Worm (Caenorhabditis elegans) whole organism, L4 larva: ENCODE measurements around the gene dars-1.

Experiments
- F10B5.3 ChIP-seq: sonication (generic microtip); optimal IDR thresholded peaks from 2 replicates; lab custom pipeline; 2016; ENCODE audit warnings: mild to moderate bottlenecking, missing genetic modification characterization, missing compliant biosample characterization
- F26F4.8 ChIP-seq: fragments of 200-800 bp; sonication (Bioruptor generic); conservative IDR thresholded peaks from 2 replicates; pipeline ENCODE4 v1.3.6; 2022; ENCODE audit warnings: missing genetic modification characterization, missing compliant biosample characterization
- F49E8.2 ChIP-seq: sonication (generic microtip); optimal IDR thresholded peaks from 2 replicates; lab custom pipeline; 2016; ENCODE audit warnings: missing compliant biosample characterization, mild to moderate bottlenecking, missing genetic modification characterization, borderline replicate concordance
- Y5F2A.4 ChIP-seq: fragments of 200-800 bp; sonication (Bioruptor generic); optimal IDR thresholded peaks from 2 replicates; lab custom pipeline; 2018; ENCODE audit warnings: mild to moderate bottlenecking, missing genetic modification characterization, missing compliant biosample characterization
- Y75B8A.6 ChIP-seq: fragments of 200-800 bp; sonication (Bioruptor generic); IDR thresholded peaks from 2 replicates; pipeline ENCODE4 v1.3.6; 2022; ENCODE audit warnings: missing genetic modification reagents, missing genetic modification characterization, missing compliant biosample characterization
- ZK337.2 ChIP-seq: fragments of 200-800 bp; sonication (Bioruptor generic); IDR thresholded peaks from 2 replicates; pipeline ENCODE4 v1.3.6; 2022; ENCODE audit warnings: missing genetic modification reagents, missing genetic modification characterization, missing compliant biosample characterization
- aly-2 ChIP-seq: sonication (generic microtip); optimal IDR thresholded peaks from 2 replicates; lab custom pipeline; 2018; ENCODE audit warnings: missing biosample characterization, missing genetic modification characterization
- attf-4 ChIP-seq: sonication (generic microtip); optimal IDR thresholded peaks from 3 replicates; lab custom pipeline; 2017; ENCODE audit warnings: missing biosample characterization, missing genetic modification characterization
- ceh-44 ChIP-seq: fragments of 200-800 bp; sonication (Bioruptor generic); IDR thresholded peaks from 2 replicates; pipeline ENCODE4 v1.3.6; 2022; ENCODE audit warnings: missing genetic modification reagents, missing genetic modification characterization, missing compliant biosample characterization
- cey-2 ChIP-seq: sonication (generic microtip); optimal IDR thresholded peaks from 3 replicates; lab custom pipeline; 2017; ENCODE audit warnings: missing genetic modification characterization, mild to moderate bottlenecking, missing compliant biosample characterization, antibody characterized with exemption, borderline replicate concordance; ENCODE audit not compliant: insufficient read depth
- daf-16 ChIP-seq, 3 experiments: sonication (generic microtip); optimal IDR thresholded peaks; 2 replicates each; lab custom pipeline; 2016 to 2017; ENCODE audit warnings: missing genetic modification characterization in 3 of 3, missing genetic modification reagents in 3 of 3, mild to moderate bottlenecking in 2 of 3, missing compliant biosample characterization in 2 of 3, missing biosample characterization in 1 of 3, moderate library complexity in 1 of 3
- dmd-8 ChIP-seq: fragments of 200-800 bp; sonication (Bioruptor generic); IDR thresholded peaks from 2 replicates; pipeline ENCODE4 v1.3.6; 2022; ENCODE audit warnings: missing genetic modification characterization, missing compliant biosample characterization
- dmd-9 ChIP-seq: fragments of 200-800 bp; sonication (Bioruptor generic); IDR thresholded peaks from 2 replicates; pipeline ENCODE4 v1.3.6; 2022; ENCODE audit warnings: missing genetic modification reagents, missing genetic modification characterization, missing compliant biosample characterization
- dpl-1 ChIP-seq: fragments of 150-350 bp; optimal IDR thresholded peaks from 2 replicates; lab custom pipeline; 2014; ENCODE audit warnings: missing biosample characterization, missing genetic modification reagents, missing genetic modification characterization
- egl-27 ChIP-seq: sonication (generic microtip); optimal IDR thresholded peaks from 3 replicates; lab custom pipeline; 2017; ENCODE audit warnings: missing biosample characterization, missing genetic modification reagents, missing genetic modification characterization
- hif-1 ChIP-seq, 2 experiments: sonication (generic microtip); optimal IDR thresholded peaks; 2 replicates each; lab custom pipeline; 2016 to 2017; ENCODE audit warnings: missing compliant biosample characterization in 2 of 2, missing genetic modification characterization in 2 of 2, missing genetic modification reagents in 2 of 2, missing genotype in 2 of 2, mild to moderate bottlenecking in 1 of 2
- hlh-11 ChIP-seq: fragments of 200-800 bp; sonication (Bioruptor generic); optimal IDR thresholded peaks from 2 replicates; lab custom pipeline; 2018; ENCODE audit warnings: mild to moderate bottlenecking, missing genetic modification characterization, missing compliant biosample characterization
- lin-13 ChIP-seq: fragments of 150-350 bp; optimal IDR thresholded peaks from 2 replicates; lab custom pipeline; 2014; ENCODE audit warnings: missing biosample characterization, missing genetic modification reagents, missing genetic modification characterization
- lin-15B ChIP-seq: fragments of 150-350 bp; sonication (generic microtip); optimal IDR thresholded peaks from 3 replicates; lab custom pipeline; 2014; ENCODE audit warnings: missing biosample characterization, missing genetic modification characterization
- lin-29 ChIP-seq: fragments of 200-800 bp; sonication (Bioruptor generic); IDR thresholded peaks from 2 replicates; pipeline ENCODE4 v1.3.6; 2022; ENCODE audit warnings: missing genetic modification reagents, missing genetic modification characterization, missing compliant biosample characterization
- lin-38 ChIP-seq: fragments of 200-800 bp; sonication (Bioruptor generic); IDR thresholded peaks from 2 replicates; pipeline ENCODE4 v1.3.6; 2022; ENCODE audit warnings: missing genetic modification reagents, missing genetic modification characterization, missing compliant biosample characterization
- lir-3 ChIP-seq: sonication (generic microtip); optimal IDR thresholded peaks from 2 replicates; lab custom pipeline; 2016; ENCODE audit warnings: mild to moderate bottlenecking, missing genetic modification characterization, missing compliant biosample characterization
- lsy-2 ChIP-seq, 2 experiments: fragments of 150-350 bp in 1 of 2; sonication (generic microtip) in 1 of 2; optimal IDR thresholded peaks; 2 replicates each; lab custom pipeline; 2014 to 2017; ENCODE audit warnings: missing biosample characterization in 2 of 2, missing genetic modification characterization in 2 of 2
- madf-9 ChIP-seq: fragments of 200-800 bp; sonication (Bioruptor generic); conservative IDR thresholded peaks from 2 replicates; pipeline ENCODE4 v1.3.6; 2022; ENCODE audit warnings: missing genetic modification reagents, missing genetic modification characterization, missing compliant biosample characterization
- mdt-29 ChIP-seq: fragments of 200-800 bp; sonication (Bioruptor generic); IDR thresholded peaks from 2 replicates; pipeline ENCODE4 v1.3.6; 2022; ENCODE audit warnings: missing genetic modification reagents, missing genetic modification characterization, missing compliant biosample characterization
- mes-2 ChIP-seq: sonication (generic microtip); optimal IDR thresholded peaks from 2 replicates; lab custom pipeline; 2016; ENCODE audit warnings: missing genotype, mild to moderate bottlenecking, missing genetic modification characterization, missing compliant biosample characterization; ENCODE audit not compliant: poor library complexity, severe bottlenecking
- mxl-3 ChIP-seq: fragments of 200-800 bp; sonication (Bioruptor generic); optimal IDR thresholded peaks from 2 replicates; lab custom pipeline; 2018; ENCODE audit warnings: mild to moderate bottlenecking, missing genetic modification characterization, missing compliant biosample characterization
- nhr-10 ChIP-seq: fragments of 150-350 bp; optimal IDR thresholded peaks from 2 replicates; lab custom pipeline; 2014; ENCODE audit warnings: missing biosample characterization, missing genetic modification characterization
- nhr-11 ChIP-seq: fragments of 150-350 bp; optimal IDR thresholded peaks from 2 replicates; lab custom pipeline; 2014; ENCODE audit warnings: missing biosample characterization, missing genetic modification characterization
- nhr-25 ChIP-seq: sonication (generic microtip); optimal IDR thresholded peaks from 2 replicates; lab custom pipeline; 2017; ENCODE audit warnings: missing genetic modification characterization, mild to moderate bottlenecking, missing compliant biosample characterization, antibody characterized with exemption, moderate library complexity, borderline replicate concordance; ENCODE audit not compliant: insufficient read depth
- nhr-48 ChIP-seq: sonication (generic microtip); optimal IDR thresholded peaks from 2 replicates; lab custom pipeline; 2016; ENCODE audit warnings: mild to moderate bottlenecking, missing genetic modification characterization, missing compliant biosample characterization
- pha-4 ChIP-seq, 2 experiments: fragments of 150-350 bp in 1 of 2; fragments of 200-800 bp in 1 of 2; sonication (Bioruptor generic) in 1 of 2; IDR thresholded peaks in 1 of 2; optimal IDR thresholded peaks in 1 of 2; 2 replicates each; pipeline versions ENCODE4 v1.3.6 to Lab custom; 2014 to 2022; ENCODE audit warnings: missing genetic modification characterization in 2 of 2, missing genetic modification reagents in 2 of 2, missing biosample characterization in 1 of 2, missing compliant biosample characterization in 1 of 2
- php-3 ChIP-seq: fragments of 200-800 bp; sonication (Bioruptor generic); IDR thresholded peaks from 2 replicates; pipeline ENCODE4 v1.3.6; 2022; ENCODE audit warnings: missing genetic modification reagents, missing genetic modification characterization, missing compliant biosample characterization
- rbr-2 ChIP-seq: sonication (generic microtip); optimal IDR thresholded peaks from 2 replicates; lab custom pipeline; 2016; ENCODE audit warnings: missing genotype, missing genetic modification characterization, missing compliant biosample characterization
- saeg-2 ChIP-seq: fragments of 200-800 bp; sonication (Bioruptor generic); IDR thresholded peaks from 2 replicates; pipeline ENCODE4 v1.3.6; 2022; ENCODE audit warnings: missing genetic modification reagents, missing genetic modification characterization, missing compliant biosample characterization
- sdz-12 ChIP-seq: fragments of 200-800 bp; sonication (Bioruptor generic); optimal IDR thresholded peaks from 2 replicates; lab custom pipeline; 2018; ENCODE audit warnings: mild to moderate bottlenecking, missing genetic modification characterization, missing compliant biosample characterization
- set-16 ChIP-seq: fragments of 200-800 bp; sonication (Bioruptor generic); IDR thresholded peaks from 2 replicates; pipeline ENCODE4 v1.3.6; 2022; ENCODE audit warnings: missing genetic modification reagents, missing genetic modification characterization, missing compliant biosample characterization
- skn-1 ChIP-seq: fragments of 150-350 bp; optimal IDR thresholded peaks from 2 replicates; lab custom pipeline; 2014; ENCODE audit warnings: missing biosample characterization, missing genetic modification characterization
- spr-3 ChIP-seq: fragments of 200-800 bp; sonication (Bioruptor generic); optimal IDR thresholded peaks from 2 replicates; lab custom pipeline; 2018; ENCODE audit warnings: mild to moderate bottlenecking, missing genetic modification characterization, missing compliant biosample characterization
- tag-97 ChIP-seq: fragments of 200-800 bp; sonication (Bioruptor generic); IDR thresholded peaks from 2 replicates; pipeline ENCODE4 v1.3.6; 2022; ENCODE audit warnings: missing genetic modification characterization, missing compliant biosample characterization
- unc-39 ChIP-seq: sonication (generic microtip); optimal IDR thresholded peaks from 2 replicates; lab custom pipeline; 2017; ENCODE audit warnings: missing biosample characterization, missing genetic modification characterization
- ztf-11 ChIP-seq: fragments of 150-350 bp; optimal IDR thresholded peaks from 2 replicates; lab custom pipeline; 2014; ENCODE audit warnings: missing biosample characterization, missing genetic modification characterization

Gene dars-1

DNA sequence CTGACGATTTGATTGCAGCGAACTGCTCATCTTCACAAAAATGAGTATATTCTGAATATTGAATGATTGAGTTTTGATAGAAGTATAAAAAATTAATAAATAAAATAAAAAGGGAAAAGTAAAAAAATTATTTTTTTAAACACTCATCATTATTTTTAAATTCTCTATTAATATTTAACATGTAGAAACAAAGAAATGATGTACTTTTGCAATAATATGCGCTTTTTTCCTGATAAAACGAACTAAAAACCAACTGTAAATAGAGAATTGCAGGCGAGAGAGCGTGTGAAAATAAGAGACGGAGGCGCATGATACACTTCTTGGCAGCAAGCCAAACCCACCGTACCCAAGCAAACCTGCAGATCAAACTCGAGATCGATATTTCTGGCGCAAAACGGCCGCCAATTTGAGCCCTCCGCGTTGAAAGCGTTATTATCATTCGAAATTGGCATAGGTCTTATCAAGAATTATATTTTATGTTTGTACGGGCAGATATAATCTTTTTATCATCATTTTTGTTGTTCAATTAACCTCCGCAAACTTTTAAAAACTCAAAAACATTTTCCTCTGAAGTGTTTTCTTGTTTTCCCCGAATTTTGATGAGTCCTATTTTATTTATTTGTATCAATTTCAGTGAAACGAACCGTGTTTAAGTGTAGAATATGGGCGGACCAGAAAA, 34.9 kb downstream of the dars-1 start, which contains the start of the genes rheb-1 and spk-1 (continued):
- TF ChIP-seq nhr-10 (tag; lab: Kevin White, UChicago) (peak; percentile 45), pha-4 (GFP tag; IDR thresholded peaks at IDR 0.05; lab: Robert Waterston, UW) (peak; percentile 82), pha-4 (tag; optimal IDR thresholded peaks at IDR 0.05; lab: Kevin White, UChicago) (peak; percentile 89), lir-3 (tag; lab: Kevin White, UChicago) (no peak), rbr-2 (tag; lab: Kevin White, UChicago) (peak; percentile 89), nhr-25 (tag; lab: Kevin White, UChicago) (peak; percentile 67), Y5F2A.4 (GFP tag; lab: Kevin White, UChicago) (no peak), lin-13 (GFP tag; lab: Kevin White, UChicago) (peak; percentile 85), set-16 (GFP tag; lab: Robert Waterston, UW) (peak; percentile 61), mxl-3 (GFP tag; lab: Kevin White, UChicago) (peak; percentile 70), F26F4.8 (GFP tag; lab: Robert Waterston, UW) (no peak), attf-4 (no peak), F10B5.3 (peak; percentile 37), Y75B8A.6 (peak; percentile 29; the same call in 1 of the 2 replicates), cey-2 (no peak), sdz-12 (GFP tag; lab: Kevin White, UChicago) (no peak), dmd-9 (GFP tag; lab: Robert Waterston, UW) (no peak), lin-29 (GFP tag; lab: Robert Waterston, UW) (peak; percentile 57; the same call in 1 of the 2 replicates)

DNA sequence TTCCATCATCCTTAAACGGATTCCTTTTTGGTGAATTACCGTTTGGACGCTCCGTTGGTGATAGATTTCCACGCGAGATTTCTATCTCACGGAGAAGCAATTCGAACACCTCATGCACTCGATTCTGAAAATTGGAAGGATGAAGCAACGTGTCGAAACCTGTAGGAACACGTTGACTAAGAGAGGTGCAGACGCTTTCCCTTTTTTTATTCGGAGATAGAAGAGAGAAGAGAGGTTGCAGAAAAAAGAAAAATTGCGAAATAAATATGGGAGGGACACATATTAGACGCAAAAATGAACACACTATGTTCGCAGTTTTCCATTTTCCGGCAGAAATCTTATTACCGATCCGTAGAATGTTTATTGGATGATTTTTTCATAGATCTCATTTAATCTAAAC, 36.3 kb downstream of the dars-1 start:
- TF ChIP-seq ceh-44 (no peak), lsy-2 (tag; optimal IDR thresholded peaks at IDR 0.05; lab: Kevin White, UChicago) (peak in 1 of 2 experiments; percentile 12), lin-29 (GFP tag; lab: Robert Waterston, UW) (no peak), saeg-2 (GFP tag; lab: Robert Waterston, UW) (no peak), lin-15B (tag; lab: Kevin White, UChicago) (no peak), nhr-48 (tag; lab: Kevin White, UChicago) (peak; percentile 52), F26F4.8 (GFP tag; lab: Robert Waterston, UW) (no peak), lin-38 (GFP tag; lab: Robert Waterston, UW) (no peak), F49E8.2 (no peak), madf-9 (GFP tag; lab: Robert Waterston, UW) (no peak), mes-2 (tag; lab: Kevin White, UChicago) (peak; percentile 17), php-3 (GFP tag; lab: Robert Waterston, UW) (no peak), ZK337.2 (no peak), nhr-11 (tag; lab: Kevin White, UChicago) (no peak), hlh-11 (tag; lab: Kevin White, UChicago) (peak; percentile 22), mdt-29 (GFP tag; lab: Robert Waterston, UW) (no peak), F10B5.3 (no peak), cey-2 (peak; percentile 4), mxl-3 (GFP tag; lab: Kevin White, UChicago) (peak; percentile 93)
- TF ChIP-seq, all 104 proteins: peak for 6

DNA sequence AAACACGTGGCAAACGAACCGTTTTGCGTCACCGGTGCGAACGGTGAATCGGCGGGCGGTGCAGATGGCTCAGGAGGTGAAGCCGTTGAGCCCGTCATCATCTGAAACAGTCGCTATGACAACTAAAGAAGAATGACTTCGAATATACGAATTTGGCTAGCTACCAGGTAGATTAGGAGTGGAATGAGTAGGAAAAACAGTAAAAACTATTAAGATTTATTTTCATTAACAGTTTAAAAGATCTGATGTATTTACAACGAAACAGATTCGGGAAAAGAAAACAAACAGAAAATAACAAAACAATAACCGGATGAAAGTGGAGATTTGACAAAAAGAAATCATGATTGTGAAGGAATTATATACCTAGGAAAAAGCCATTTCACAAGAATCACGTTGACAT, 37.1 kb downstream of the dars-1 start, which contains the start of gene F54C8.7:
TSS of gene F54C8.7 (minus strand) at position 101 of the 400 bp plus-strand sequence.
- no peak for TF ChIP-seq Y5F2A.4 (GFP tag; lab: Kevin White, UChicago)
- TF ChIP-seq egl-27: no peak
- TF ChIP-seq dpl-1 (GFP tag; lab: Kevin White, UChicago): no peak
- TF ChIP-seq dmd-8: no peak
- no peak for TF ChIP-seq rbr-2 (tag; lab: Kevin White, UChicago)
- no peak for TF ChIP-seq lin-38 (GFP tag; lab: Robert Waterston, UW)
- no peak for TF ChIP-seq unc-39
- TF ChIP-seq lin-29 (GFP tag; lab: Robert Waterston, UW): no peak
- no peak for TF ChIP-seq spr-3 (GFP tag; lab: Kevin White, UChicago)
- TF ChIP-seq ztf-11: no peak
- TF ChIP-seq daf-16 (GFP tag; optimal IDR thresholded peaks at IDR 0.05; lab: Kevin White, UChicago): no peak
- TF ChIP-seq daf-16 (tag; optimal IDR thresholded peaks at IDR 0.05; lab: Kevin White, UChicago): no peak
- TF ChIP-seq hif-1 (tag; optimal IDR thresholded peaks at IDR 0.05; lab: Kevin White, UChicago): no peak
- no peak for TF ChIP-seq skn-1
- TF ChIP-seq tag-97 (GFP tag; lab: Robert Waterston, UW): no peak
- no peak for TF ChIP-seq mxl-3 (GFP tag; lab: Kevin White, UChicago)
- no peak for TF ChIP-seq aly-2 (tag; lab: Kevin White, UChicago)
